Fruit fly (Drosophila melanogaster) whole organism, embryonic: Measurements from ENCODE around the gene RpS9.

Experiments used
- Abd-B ChIP-seq: fragments of 200-800 bp; sonication (Bioruptor generic); optimal IDR thresholded peaks from 2 replicates; lab custom pipeline; 2018; ENCODE audit warnings: missing biosample characterization, mild to moderate bottlenecking, missing genetic modification characterization, moderate library complexity
- BtbVII ChIP-seq: fragments of 200-800 bp; sonication (Bioruptor generic); optimal IDR thresholded peaks from 3 replicates; lab custom pipeline; 2017; ENCODE audit warnings: missing biosample characterization, mild to moderate bottlenecking, missing genetic modification characterization
- CG10321 ChIP-seq: fragments of 200-800 bp; sonication (Bioruptor generic); IDR thresholded peaks from 2 replicates; pipeline ENCODE4 v1.3.6; 2022; ENCODE audit warnings: missing biosample characterization, missing genetic modification characterization
- CG10654 ChIP-seq: fragments of 200-800 bp; sonication (Bioruptor generic); optimal IDR thresholded peaks from 2 replicates; lab custom pipeline; 2016; ENCODE audit warnings: missing biosample characterization, missing genetic modification characterization
- CG12071 ChIP-seq: fragments of 200-800 bp; sonication (Bioruptor generic); optimal IDR thresholded peaks from 3 replicates; lab custom pipeline; 2018; ENCODE audit warnings: missing biosample characterization, mild to moderate bottlenecking, missing genetic modification characterization
- CG12155 ChIP-seq: fragments of 200-800 bp; sonication (Bioruptor generic); optimal IDR thresholded peaks from 3 replicates; lab custom pipeline; 2016; ENCODE audit warnings: missing biosample characterization, missing genetic modification characterization
- CG12236 ChIP-seq: fragments of 200-800 bp; sonication (Bioruptor generic); optimal IDR thresholded peaks from 2 replicates; lab custom pipeline; 2016; ENCODE audit warnings: missing biosample characterization, missing genetic modification characterization
- CG12659 ChIP-seq: fragments of 200-800 bp; sonication (Bioruptor generic); optimal IDR thresholded peaks from 3 replicates; lab custom pipeline; 2017; ENCODE audit warnings: mild to moderate bottlenecking, missing biosample characterization, missing genetic modification reagents, missing genetic modification characterization
- CG13775 ChIP-seq: fragments of 200-800 bp; sonication (Bioruptor generic); optimal IDR thresholded peaks from 3 replicates; lab custom pipeline; 2017; ENCODE audit warnings: missing biosample characterization, mild to moderate bottlenecking, missing genetic modification characterization
- CG14667 ChIP-seq: fragments of 200-800 bp; sonication (Bioruptor generic); IDR thresholded peaks from 2 replicates; pipeline ENCODE4 v1.3.6; 2022; ENCODE audit warnings: missing biosample characterization, missing genetic modification characterization
- CG1603 ChIP-seq: fragments of 200-800 bp; sonication (Bioruptor generic); optimal IDR thresholded peaks from 2 replicates; lab custom pipeline; 2019; ENCODE audit warnings: missing biosample characterization, mild to moderate bottlenecking, missing genetic modification characterization, moderate library complexity
- CG16815 ChIP-seq: fragments of 200-800 bp; sonication (Bioruptor generic); optimal IDR thresholded peaks from 3 replicates; lab custom pipeline; 2017; ENCODE audit warnings: missing biosample characterization, mild to moderate bottlenecking, missing genetic modification characterization
- CG17328 ChIP-seq: fragments of 200-800 bp; sonication (Bioruptor generic); IDR thresholded peaks from 2 replicates; pipeline ENCODE4 v1.3.6; 2022; ENCODE audit warnings: missing biosample characterization, missing genetic modification characterization
- CG17359 ChIP-seq: fragments of 200-800 bp; sonication (Bioruptor generic); optimal IDR thresholded peaks from 3 replicates; lab custom pipeline; 2018; ENCODE audit warnings: missing biosample characterization, mild to moderate bottlenecking, missing genetic modification characterization, moderate library complexity
- CG2678 ChIP-seq: fragments of 200-800 bp; sonication (Bioruptor generic); optimal IDR thresholded peaks from 3 replicates; lab custom pipeline; 2019; ENCODE audit warnings: missing biosample characterization, mild to moderate bottlenecking, missing genetic modification characterization, moderate library complexity
- CG31388 ChIP-seq: fragments of 200-800 bp; sonication (Bioruptor generic); optimal IDR thresholded peaks from 2 replicates; lab custom pipeline; 2016; ENCODE audit warnings: missing biosample characterization, missing genetic modification characterization
- CG31441 ChIP-seq: fragments of 200-800 bp; sonication (Bioruptor generic); IDR thresholded peaks from 2 replicates; pipeline ENCODE4 v1.3.6; 2022; ENCODE audit warnings: missing biosample characterization, missing genetic modification characterization
- CG3281 ChIP-seq: fragments of 200-800 bp; sonication (Bioruptor generic); optimal IDR thresholded peaks from 3 replicates; lab custom pipeline; 2017; ENCODE audit warnings: missing biosample characterization, mild to moderate bottlenecking, missing genetic modification characterization
- CG7928 ChIP-seq: fragments of 200-800 bp; sonication (Bioruptor generic); optimal IDR thresholded peaks from 2 replicates; lab custom pipeline; 2017; ENCODE audit warnings: missing biosample characterization, mild to moderate bottlenecking, missing genetic modification characterization
- CG9817 ChIP-seq: fragments of 200-800 bp; sonication (Bioruptor generic); optimal IDR thresholded peaks from 2 replicates; lab custom pipeline; 2018; ENCODE audit warnings: missing biosample characterization, mild to moderate bottlenecking, missing genetic modification characterization, moderate library complexity
- D19B ChIP-seq: fragments of 200-800 bp; sonication (Bioruptor generic); optimal IDR thresholded peaks from 2 replicates; lab custom pipeline; 2017; ENCODE audit warnings: missing biosample characterization, mild to moderate bottlenecking, missing genetic modification characterization
- Deaf1 ChIP-seq: fragments of 200-800 bp; optimal IDR thresholded peaks from 3 replicates; lab custom pipeline; 2019; ENCODE audit warnings: missing biosample characterization, mild to moderate bottlenecking, missing genetic modification characterization, moderate library complexity
- Fer1 ChIP-seq: fragments of 200-800 bp; sonication (Bioruptor generic); optimal IDR thresholded peaks from 2 replicates; lab custom pipeline; 2017; ENCODE audit warnings: missing biosample characterization, mild to moderate bottlenecking, missing genetic modification characterization
- Fer3 ChIP-seq: fragments of 200-800 bp; sonication (Bioruptor generic); optimal IDR thresholded peaks from 2 replicates; lab custom pipeline; 2018; ENCODE audit warnings: missing biosample characterization, mild to moderate bottlenecking, missing genetic modification characterization, moderate library complexity
- Gug ChIP-seq: fragments of 200-800 bp; sonication (Bioruptor generic); IDR thresholded peaks from 4 replicates; pipeline ENCODE4 v1.3.6; 2022; ENCODE audit warnings: missing biosample characterization, missing genetic modification characterization
- HLH4C ChIP-seq: fragments of 200-800 bp; sonication (Bioruptor generic); IDR thresholded peaks from 3 replicates; pipeline ENCODE4 v1.3.6; 2022; ENCODE audit warnings: missing biosample characterization, missing genetic modification characterization; ENCODE audit not compliant: partially characterized antibody
- Hr51 ChIP-seq, 2 experiments: fragments of 200-800 bp; sonication (Bioruptor generic); optimal IDR thresholded peaks; 2 replicates in 1 of 2; 3 replicates in 1 of 2; lab custom pipeline; 2016 to 2018; ENCODE audit warnings: missing biosample characterization in 2 of 2, missing genetic modification characterization in 2 of 2, mild to moderate bottlenecking in 1 of 2, moderate library complexity in 1 of 2
- Jarid2 ChIP-seq: fragments of 200-800 bp; sonication (Bioruptor generic); optimal IDR thresholded peaks from 3 replicates; lab custom pipeline; 2017; ENCODE audit warnings: mild to moderate bottlenecking, missing biosample characterization, missing genetic modification reagents, missing genetic modification characterization
- MESR4 ChIP-seq: fragments of 200-800 bp; sonication (Bioruptor generic); optimal IDR thresholded peaks from 2 replicates; lab custom pipeline; 2018; ENCODE audit warnings: missing biosample characterization, mild to moderate bottlenecking, missing genetic modification characterization, moderate library complexity
- Ssrp ChIP-seq: fragments of 200-800 bp; sonication (Bioruptor generic); optimal IDR thresholded peaks from 2 replicates; lab custom pipeline; 2018; ENCODE audit warnings: missing biosample characterization, mild to moderate bottlenecking, missing genetic modification characterization, moderate library complexity
- Stat92E ChIP-seq, 3 experiments: fragments of >200 bp in 2 of 3; fragments of 200-800 bp in 1 of 3; sonication (Bioruptor generic) in 1 of 3; optimal IDR thresholded peaks; 2 replicates each; lab custom pipeline; 2017 to 2019; ENCODE audit warnings: missing biosample characterization in 3 of 3, missing genetic modification characterization in 3 of 3, mild to moderate bottlenecking in 1 of 3, moderate library complexity in 1 of 3
- Tbp ChIP-seq: fragments of >200 bp; optimal IDR thresholded peaks from 2 replicates; lab custom pipeline; 2018; ENCODE audit warnings: missing biosample characterization, missing genetic modification characterization
- Xrp1 ChIP-seq: fragments of 200-800 bp; sonication (Bioruptor generic); IDR thresholded peaks from 2 replicates; pipeline ENCODE4 v1.3.6; 2022; ENCODE audit warnings: missing biosample characterization, missing genetic modification characterization
- bcd ChIP-seq: fragments of 200-800 bp; sonication (Bioruptor generic); optimal IDR thresholded peaks from 2 replicates; lab custom pipeline; 2017; ENCODE audit warnings: missing biosample characterization, mild to moderate bottlenecking, missing genetic modification characterization
- br ChIP-seq: fragments of >200 bp; optimal IDR thresholded peaks from 2 replicates; lab custom pipeline; 2017
- bsh ChIP-seq, 2 experiments: fragments of 200-800 bp; sonication (Bioruptor generic); optimal IDR thresholded peaks; 2 replicates each; lab custom pipeline; 2017 to 2018; ENCODE audit warnings: mild to moderate bottlenecking in 2 of 2, missing biosample characterization in 2 of 2, missing genetic modification characterization in 2 of 2, moderate library complexity in 1 of 2
- dati ChIP-seq: fragments of 200-800 bp; sonication (Bioruptor generic); IDR thresholded peaks from 2 replicates; pipeline ENCODE4 v1.3.6; 2022; ENCODE audit warnings: missing biosample characterization, missing genetic modification characterization
- dm ChIP-seq: fragments of 200-800 bp; sonication (Bioruptor generic); optimal IDR thresholded peaks from 3 replicates; lab custom pipeline; 2016; ENCODE audit warnings: missing biosample characterization, missing genetic modification characterization
- fu2 ChIP-seq: fragments of 200-800 bp; sonication (Bioruptor generic); optimal IDR thresholded peaks from 2 replicates; lab custom pipeline; 2016; ENCODE audit warnings: missing biosample characterization, missing genetic modification characterization
- grau ChIP-seq: fragments of 200-800 bp; optimal IDR thresholded peaks from 3 replicates; lab custom pipeline; 2019; ENCODE audit warnings: missing biosample characterization, mild to moderate bottlenecking, missing genetic modification characterization, moderate library complexity
- ind ChIP-seq: fragments of 200-800 bp; sonication (Bioruptor generic); optimal IDR thresholded peaks from 3 replicates; lab custom pipeline; 2016; ENCODE audit warnings: missing biosample characterization, missing genetic modification characterization
- insv ChIP-seq, 2 experiments: fragments of 200-800 bp; sonication (Bioruptor generic); optimal IDR thresholded peaks; 3 replicates each; lab custom pipeline; 2016 to 2018; ENCODE audit warnings: missing biosample characterization in 2 of 2, missing genetic modification characterization in 2 of 2
- kay ChIP-seq: fragments of 200-800 bp; sonication (Bioruptor generic); optimal IDR thresholded peaks from 2 replicates; lab custom pipeline; 2016; ENCODE audit warnings: missing biosample characterization, missing genetic modification characterization
- phol ChIP-seq: fragments of 200-800 bp; sonication (Bioruptor generic); optimal IDR thresholded peaks from 3 replicates; lab custom pipeline; 2018; ENCODE audit warnings: missing biosample characterization, mild to moderate bottlenecking, missing genetic modification characterization, moderate library complexity
- seq ChIP-seq: fragments of 200-800 bp; sonication (Bioruptor generic); IDR thresholded peaks from 2 replicates; pipeline ENCODE4 v1.3.6; 2022; ENCODE audit warnings: missing biosample characterization, missing genetic modification characterization
- slp2 ChIP-seq: fragments of 200-800 bp; sonication (Bioruptor generic); optimal IDR thresholded peaks from 2 replicates; lab custom pipeline; 2016; ENCODE audit warnings: missing biosample characterization, missing genetic modification characterization
- vvl ChIP-seq: fragments of 200-800 bp; sonication (Bioruptor generic); IDR thresholded peaks from 2 replicates; pipeline ENCODE4 v1.3.6; 2022; ENCODE audit warnings: missing biosample characterization, missing genetic modification characterization
- zen2 ChIP-seq: fragments of 200-800 bp; sonication (Bioruptor generic); IDR thresholded peaks from 3 replicates; pipeline ENCODE4 v1.3.6; 2022; ENCODE audit warnings: missing biosample characterization, missing genetic modification characterization; ENCODE audit not compliant: partially characterized antibody

Gene RpS9

DNA sequence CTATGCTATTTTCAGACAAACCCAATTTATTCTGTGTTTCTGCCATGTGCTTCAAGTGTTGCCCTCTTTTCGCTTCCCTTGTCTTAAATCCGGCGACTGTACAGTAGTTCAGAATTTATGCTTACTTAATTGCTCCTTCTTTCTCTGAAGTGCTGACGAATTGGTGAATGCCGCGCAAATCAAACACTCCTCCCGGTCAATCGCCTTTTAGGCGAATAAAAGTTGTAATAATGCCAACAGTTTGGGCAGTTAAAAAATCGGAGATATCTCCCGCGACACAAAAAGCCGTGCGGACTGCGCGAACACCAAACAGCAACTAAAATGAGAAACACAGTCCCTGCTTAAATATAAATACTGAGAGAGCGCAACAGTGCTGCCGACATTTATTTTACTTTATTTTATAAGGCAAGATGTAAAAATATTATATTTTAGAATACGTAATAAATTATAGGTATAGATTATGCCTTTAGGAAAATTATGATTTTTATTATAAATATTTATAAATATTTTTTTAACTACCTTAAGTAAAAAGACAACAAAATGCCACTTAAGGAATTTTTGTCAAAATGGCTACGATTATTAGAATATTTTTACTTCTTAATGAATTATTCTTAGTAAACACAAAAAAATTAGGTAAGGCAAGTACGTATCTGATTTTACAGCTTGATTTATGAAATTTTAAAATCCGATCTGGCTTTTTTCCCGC lies 6.2 kb downstream of the RpS9 start, which contains the start of gene path (continued):
- TF ChIP-seq vvl (GFP tag; lab: Robert Waterston, UW) (no peak; the same call in 1 of the 2 replicates), D19B (GFP tag; lab: Kevin White, UChicago) (no peak), CG12236 (no peak), ind (GFP tag; lab: Kevin White, UChicago) (peak; percentile 15), CG10321 (0 out of 2 replicates have a peak, but pooled peaks have one; percentile 6), bsh (GFP tag; optimal IDR thresholded peaks at IDR 0.05; lab: Kevin White, UChicago) (peak in 1 of 2 experiments; percentile 25), Gug (GFP tag; lab: Robert Waterston, UW) (0 out of 4 replicates have a peak, but pooled peaks have one; percentile 12), dati (GFP tag; lab: Robert Waterston, UW) (no peak), slp2 (GFP tag; lab: Kevin White, UChicago) (no peak), Xrp1 (peak; percentile 48; the same call in 1 of the 2 replicates), CG12659 (GFP tag; lab: Kevin White, UChicago) (peak; percentile 32), Jarid2 (GFP tag; lab: Kevin White, UChicago) (peak; percentile 100), CG13775 (GFP tag; lab: Kevin White, UChicago) (peak; percentile 3), CG1603 (tag; lab: Kevin White, UChicago) (peak; percentile 20), Stat92E (GFP tag; optimal IDR thresholded peaks at IDR 0.05; lab: Kevin White, UChicago) (peak in 1 of 3 experiments; percentile 30), HLH4C (GFP tag; lab: Robert Waterston, UW) (no peak; the same call in 2 of the 3 replicates), Deaf1 (peak; percentile 47), MESR4 (GFP tag; lab: Kevin White, UChicago) (peak; percentile 18), Abd-B (GFP tag; lab: Kevin White, UChicago) (no peak), CG3281 (GFP tag; lab: Kevin White, UChicago) (peak; percentile 55), CG2678 (tag; lab: Kevin White, UChicago) (peak; percentile 76), CG31441 (GFP tag; lab: Robert Waterston, UW) (peak; percentile 84), Tbp (GFP tag; lab: Kevin White, UChicago) (no peak), CG12155 (GFP tag; lab: Kevin White, UChicago) (no peak), dm (peak; percentile 57), insv (GFP tag; optimal IDR thresholded peaks at IDR 0.05; lab: Kevin White, UChicago) (peak in 1 of 2 experiments; percentile 10), seq (GFP tag; lab: Robert Waterston, UW) (no peak; the same call in 1 of the 2 replicates), Fer1 (GFP tag; lab: Kevin White, UChicago) (peak; percentile 57), CG16815 (GFP tag; lab: Kevin White, UChicago) (no peak), kay (GFP tag; lab: Kevin White, UChicago) (no peak), CG9817 (tag; lab: Kevin White, UChicago) (no peak), bcd (GFP tag; lab: Kevin White, UChicago) (peak; percentile 4), CG7928 (GFP tag; lab: Kevin White, UChicago) (no peak), fu2 (GFP tag; lab: Kevin White, UChicago) (no peak), Fer3 (tag; lab: Kevin White, UChicago) (peak; percentile 34), Ssrp (tag; lab: Kevin White, UChicago) (no peak), br (no peak), CG10654 (GFP tag; lab: Kevin White, UChicago) (peak; percentile 29), zen2 (GFP tag; lab: Robert Waterston, UW) (no peak), BtbVII (GFP tag; lab: Kevin White, UChicago) (peak; percentile 39), Hr51 (GFP tag; optimal IDR thresholded peaks at IDR 0.05; lab: Kevin White, UChicago) (peak in 1 of 2 experiments; percentile 55), CG31388 (GFP tag; lab: Kevin White, UChicago) (no peak), CG12071 (peak; percentile 19), CG17328 (GFP tag; lab: Robert Waterston, UW) (peak; percentile 17; the same call in 1 of the 2 replicates), phol (tag; lab: Kevin White, UChicago) (peak; percentile 66), CG17359 (tag; lab: Kevin White, UChicago) (peak; percentile 39), grau (tag; lab: Kevin White, UChicago) (peak; percentile 51), CG14667 (no peak)
